Fruit fly (Drosophila melanogaster) whole organism, wandering third instar larva: Measurements from ENCODE around the gene CG43815.

ENCODE experiments used
- Abd-B ChIP-seq: fragments of >200 bp; optimal IDR thresholded peaks from 2 replicates; lab custom pipeline; 2017; ENCODE audit warnings: missing biosample characterization, missing genetic modification characterization
- CrebA ChIP-seq: fragments of 200-800 bp; sonication (Bioruptor generic); optimal IDR thresholded peaks from 2 replicates; lab custom pipeline; 2016; ENCODE audit warnings: missing biosample characterization, mild to moderate bottlenecking, missing genetic modification characterization, borderline replicate concordance
- Dfd ChIP-seq: fragments of >200 bp; optimal IDR thresholded peaks from 2 replicates; lab custom pipeline; 2017; ENCODE audit warnings: missing biosample characterization, missing genetic modification characterization
- Dif ChIP-seq: fragments of 200-275, 200-300 bp; sonication (Bioruptor generic); optimal IDR thresholded peaks from 2 replicates; lab custom pipeline; 2018; ENCODE audit warnings: missing biosample characterization, missing genetic modification characterization; ENCODE audit not compliant: partially characterized antibody
- GATAd ChIP-seq: sonication (Bioruptor generic); optimal IDR thresholded peaks from 2 replicates; lab custom pipeline; 2016; ENCODE audit warnings: missing biosample characterization, missing genetic modification characterization
- HLH106 ChIP-seq: fragments of 200-800 bp; optimal IDR thresholded peaks from 3 replicates; lab custom pipeline; 2019; ENCODE audit warnings: missing biosample characterization, mild to moderate bottlenecking, missing genetic modification characterization, moderate library complexity
- Hnf4 ChIP-seq: fragments of 200-800 bp; sonication (Bioruptor generic); optimal IDR thresholded peaks from 2 replicates; lab custom pipeline; 2016; ENCODE audit warnings: missing biosample characterization, mild to moderate bottlenecking, missing genetic modification characterization
- Hr78 ChIP-seq: fragments of >200 bp; optimal IDR thresholded peaks from 2 replicates; lab custom pipeline; 2017; ENCODE audit warnings: missing biosample characterization, missing genetic modification characterization
- Myc ChIP-seq: fragments of >200 bp; optimal IDR thresholded peaks from 2 replicates; lab custom pipeline; 2017
- N ChIP-seq: fragments of >200 bp; optimal IDR thresholded peaks from 2 replicates; lab custom pipeline; 2018; ENCODE audit warnings: missing biosample characterization, missing external identifiers, missing genetic modification characterization
- OdsH ChIP-seq: fragments of 200-800 bp; sonication (Bioruptor generic); optimal IDR thresholded peaks from 2 replicates; lab custom pipeline; 2016; ENCODE audit warnings: missing biosample characterization, mild to moderate bottlenecking, missing genetic modification characterization
- Rel ChIP-seq, 2 experiments: fragments of 200-800 bp; sonication (Bioruptor generic) in 1 of 2; optimal IDR thresholded peaks; 2 replicates in 1 of 2; 3 replicates in 1 of 2; lab custom pipeline; 2016 to 2019; ENCODE audit warnings: mild to moderate bottlenecking in 2 of 2, missing biosample characterization in 2 of 2, missing genetic modification characterization in 2 of 2, moderate library complexity in 1 of 2
- Sp1 ChIP-seq: fragments of 200-800 bp; sonication (Bioruptor generic); optimal IDR thresholded peaks from 3 replicates; lab custom pipeline; 2019; ENCODE audit warnings: missing biosample characterization, mild to moderate bottlenecking, missing genetic modification characterization, moderate library complexity
- Vsx2 ChIP-seq: fragments of 200-300, 225-300 bp; sonication (Bioruptor generic); optimal IDR thresholded peaks from 2 replicates; lab custom pipeline; 2018; ENCODE audit warnings: missing biosample characterization, missing genetic modification characterization; ENCODE audit not compliant: partially characterized antibody
- brk ChIP-seq: fragments of 200-800 bp; sonication (Bioruptor generic); optimal IDR thresholded peaks from 2 replicates; lab custom pipeline; 2016; ENCODE audit warnings: missing biosample characterization, mild to moderate bottlenecking, missing genetic modification characterization
- dl ChIP-seq, 2 experiments: fragments of 175-275, 200-275 bp in 1 of 2; fragments of 200-275 bp in 1 of 2; sonication (Bioruptor generic); optimal IDR thresholded peaks; lab custom pipeline; 2018; ENCODE audit warnings: mild to moderate bottlenecking in 2 of 2, missing biosample characterization in 2 of 2, missing genetic modification characterization in 2 of 2, moderate library complexity in 2 of 2; ENCODE audit not compliant: partially characterized antibody in 2 of 2, insufficient read depth in 1 of 2
- dsf ChIP-seq: sonication (Bioruptor generic); optimal IDR thresholded peaks from 2 replicates; lab custom pipeline; 2016; ENCODE audit warnings: missing biosample characterization, missing genetic modification characterization, borderline replicate concordance
- ey ChIP-seq: fragments of 200-800 bp; sonication (Bioruptor generic); optimal IDR thresholded peaks from 2 replicates; lab custom pipeline; 2016; ENCODE audit warnings: missing biosample characterization, missing genetic modification characterization
- foxo ChIP-seq, 2 experiments: fragments of 200-800 bp; sonication (Bioruptor generic); optimal IDR thresholded peaks; 2 replicates in 1 of 2; 3 replicates in 1 of 2; lab custom pipeline; 2016 to 2017; ENCODE audit warnings: missing biosample characterization in 2 of 2, missing genetic modification characterization in 2 of 2
- fru ChIP-seq: fragments of 200-800 bp; sonication (Bioruptor generic); optimal IDR thresholded peaks from 3 replicates; lab custom pipeline; 2016; ENCODE audit warnings: missing biosample characterization, mild to moderate bottlenecking, missing genetic modification characterization
- h ChIP-seq: fragments of 200-800 bp; sonication (Bioruptor generic); optimal IDR thresholded peaks from 3 replicates; lab custom pipeline; 2016; ENCODE audit warnings: missing biosample characterization, mild to moderate bottlenecking, missing genetic modification characterization
- jim ChIP-seq: fragments of 175-275, 200-325 bp; sonication (Bioruptor generic); optimal IDR thresholded peaks from 2 replicates; lab custom pipeline; 2016; ENCODE audit warnings: missing biosample characterization, mild to moderate bottlenecking, missing genetic modification characterization
- psq ChIP-seq: fragments of 200-800 bp; sonication (Bioruptor generic); optimal IDR thresholded peaks from 3 replicates; lab custom pipeline; 2017; ENCODE audit warnings: missing biosample characterization, mild to moderate bottlenecking, missing genetic modification characterization, moderate library complexity
- rgr ChIP-seq: fragments of 200-800 bp; sonication (Bioruptor generic); optimal IDR thresholded peaks from 3 replicates; lab custom pipeline; 2016; ENCODE audit warnings: missing biosample characterization, mild to moderate bottlenecking, missing genetic modification characterization
- sage ChIP-seq: fragments of 200-800 bp; sonication (Bioruptor generic); optimal IDR thresholded peaks from 2 replicates; lab custom pipeline; 2016; ENCODE audit warnings: missing biosample characterization, mild to moderate bottlenecking, missing genetic modification characterization
- tai ChIP-seq: sonication (Bioruptor generic); optimal IDR thresholded peaks from 2 replicates; lab custom pipeline; 2016; ENCODE audit warnings: missing biosample characterization, missing genetic modification characterization
- usp ChIP-seq: fragments of >200 bp; optimal IDR thresholded peaks from 2 replicates; lab custom pipeline; 2017; ENCODE audit warnings: missing biosample characterization, missing genetic modification characterization
- woc ChIP-seq: sonication (Bioruptor generic); optimal IDR thresholded peaks from 2 replicates; lab custom pipeline; 2016; ENCODE audit warnings: missing biosample characterization, mild to moderate bottlenecking, missing genetic modification characterization

CG43815 gene

dm6 chr2L:3534227-3534842, 41.7 kb upstream of the CG43815 start (continued):
- TF ChIP-seq GATAd (GFP tag; lab: Kevin White, UChicago): no peak

dm6 chr2L:3538564-3539411, 37.2 kb upstream of the CG43815 start, which contains the start of gene drm:
Gene drm, plus strand, starts transcription at chr2L:3539247.
- TF ChIP-seq dsf (GFP tag; lab: Kevin White, UChicago): no peak
- TF ChIP-seq dl (GFP tag; optimal IDR thresholded peaks at IDR 0.05; lab: Kevin White, UChicago; ENCODE audit: insufficient read depth in 1 of 2, partially characterized antibody in 2 of 2): peak in 1 of 2 experiments; percentile 38
- TF ChIP-seq Dif (GFP tag; lab: Kevin White, UChicago): peak; percentile 78
- no peak for TF ChIP-seq tai (GFP tag; lab: Kevin White, UChicago)
- TF ChIP-seq HLH106: no peak
- peak; percentile 85 for TF ChIP-seq Vsx2 (GFP tag; lab: Kevin White, UChicago)

- TF ChIP-seq sage (GFP tag; lab: Kevin White, UChicago): no peak
- no peak for TF ChIP-seq Rel (GFP tag; optimal IDR thresholded peaks at IDR 0.05; lab: Kevin White, UChicago)
- no peak for TF ChIP-seq Rel (tag; optimal IDR thresholded peaks at IDR 0.05; lab: Kevin White, UChicago)
- no peak for TF ChIP-seq rgr (GFP tag; lab: Kevin White, UChicago)
- TF ChIP-seq Abd-B (GFP tag; lab: Kevin White, UChicago): no peak
- no peak for TF ChIP-seq brk (GFP tag; lab: Kevin White, UChicago)
- no peak for TF ChIP-seq CrebA
- no peak for TF ChIP-seq dl (GFP tag; optimal IDR thresholded peaks at IDR 0.05; lab: Kevin White, UChicago; ENCODE audit: insufficient read depth in 1 of 2, partially characterized antibody in 2 of 2)
- no peak for TF ChIP-seq foxo (GFP tag; optimal IDR thresholded peaks at IDR 0.05; lab: Kevin White, UChicago)
- no peak for TF ChIP-seq OdsH (GFP tag; lab: Kevin White, UChicago)
- no peak for TF ChIP-seq Dfd (GFP tag; lab: Kevin White, UChicago)
- no peak for TF ChIP-seq HLH106
- TF ChIP-seq Myc (lab: Kevin White, UChicago): no peak
- no peak for TF ChIP-seq ey (GFP tag; lab: Kevin White, UChicago)
- TF ChIP-seq, all 38 proteins: peak for 0
These were observed 36.6 kb upstream of the CG43815 start for dm6 chr2L:3539412-3539743.

dm6 chr2L:3539996-3540395, 36.0 kb upstream of the CG43815 start:
- no peak for TF ChIP-seq Abd-B (GFP tag; lab: Kevin White, UChicago)
- no peak for TF ChIP-seq jim (GFP tag; lab: Kevin White, UChicago)
- peak; percentile 39 for TF ChIP-seq psq (GFP tag; lab: Kevin White, UChicago)
- TF ChIP-seq Dif (GFP tag; lab: Kevin White, UChicago): peak; percentile 43
- TF ChIP-seq Hr78 (GFP tag; lab: Kevin White, UChicago): no peak
- TF ChIP-seq usp (GFP tag; lab: Kevin White, UChicago): no peak
- TF ChIP-seq Vsx2 (GFP tag; lab: Kevin White, UChicago): peak; percentile 23
- no peak for TF ChIP-seq Rel (GFP tag; optimal IDR thresholded peaks at IDR 0.05; lab: Kevin White, UChicago)
- TF ChIP-seq Rel (tag; optimal IDR thresholded peaks at IDR 0.05; lab: Kevin White, UChicago): peak; percentile 11
- TF ChIP-seq tai (GFP tag; lab: Kevin White, UChicago): no peak
- no peak for TF ChIP-seq N (GFP tag; lab: Kevin White, UChicago)
- TF ChIP-seq brk (GFP tag; lab: Kevin White, UChicago): no peak
- TF ChIP-seq, all 38 proteins: peak for 4

- peak; percentile 37 for TF ChIP-seq h (GFP tag; lab: Kevin White, UChicago)
- TF ChIP-seq Sp1 (GFP tag; lab: Kevin White, UChicago): peak; percentile 9
- TF ChIP-seq N (GFP tag; lab: Kevin White, UChicago): no peak
- peak; percentile 30 for TF ChIP-seq fru (GFP tag; lab: Kevin White, UChicago)
- no peak for TF ChIP-seq woc (GFP tag; lab: Kevin White, UChicago)
- TF ChIP-seq foxo (GFP tag; optimal IDR thresholded peaks at IDR 0.05; lab: Kevin White, UChicago): peak in 1 of 2 experiments; percentile 17
- TF ChIP-seq HLH106: peak; percentile 55
- no peak for TF ChIP-seq jim (GFP tag; lab: Kevin White, UChicago)
- TF ChIP-seq Hnf4: peak; percentile 12
These were observed 32.9 kb upstream of the CG43815 start for dm6 chr2L:3543062-3543461.
